Worm (Caenorhabditis elegans): ENCODE data around the gene ccdc-149.

ce11 chrX:11462112-11462511 lies 49.1 kb downstream of the ccdc-149 start:
- TF ChIP-seq ama-1 (optimal IDR thresholded peaks at IDR 0.05) (no peak), B0310.2 (tag; optimal IDR thresholded peaks at IDR 0.05) (no peak)
